Worm (Caenorhabditis elegans) whole organism, L4/young adult: ENCODE measurements around the gene nhr-132.

Experiments
- W03F9.2 ChIP-seq: fragments of 150-350 bp; optimal IDR thresholded peaks from 2 replicates; lab custom pipeline; 2014; ENCODE audit warnings: missing biosample characterization, missing genetic modification characterization
- dao-5 ChIP-seq: sonication (generic microtip); optimal IDR thresholded peaks from 2 replicates; lab custom pipeline; 2016; ENCODE audit warnings: missing genotype, missing genetic modification characterization, moderate library complexity, missing compliant biosample characterization
- him-1 ChIP-seq: sonication (generic microtip); optimal IDR thresholded peaks from 2 replicates; lab custom pipeline; 2016; ENCODE audit warnings: missing genotype, missing genetic modification reagents, missing genetic modification characterization, missing compliant biosample characterization

Gene nhr-132

ce11 chrV:534176-534575 lies at the start of gene nhr-132:
Gene nhr-132 (plus strand): TSS chrV:534446.
- TF ChIP-seq W03F9.2 (tag; lab: Kevin White, UChicago): no peak
- TF ChIP-seq dao-5 (tag; lab: Kevin White, UChicago): no peak
- TF ChIP-seq him-1 (tag; lab: Kevin White, UChicago): no peak

ce11 chrV:486684-487083 lies 47.6 kb upstream of the nhr-132 start, which contains the start of gene nhr-211:
Gene nhr-211 (plus strand): TSS chrV:486984.
- TF ChIP-seq him-1 (tag; lab: Kevin White, UChicago) (no peak), W03F9.2 (tag; lab: Kevin White, UChicago) (no peak), dao-5 (tag; lab: Kevin White, UChicago) (no peak)

- no peak for TF ChIP-seq dao-5 (tag; lab: Kevin White, UChicago)
- no peak for TF ChIP-seq W03F9.2 (tag; lab: Kevin White, UChicago)
- TF ChIP-seq him-1 (tag; lab: Kevin White, UChicago): no peak
Measured at ce11 chrV:487980-488379, 46.3 kb upstream of the nhr-132 start.

DNA sequence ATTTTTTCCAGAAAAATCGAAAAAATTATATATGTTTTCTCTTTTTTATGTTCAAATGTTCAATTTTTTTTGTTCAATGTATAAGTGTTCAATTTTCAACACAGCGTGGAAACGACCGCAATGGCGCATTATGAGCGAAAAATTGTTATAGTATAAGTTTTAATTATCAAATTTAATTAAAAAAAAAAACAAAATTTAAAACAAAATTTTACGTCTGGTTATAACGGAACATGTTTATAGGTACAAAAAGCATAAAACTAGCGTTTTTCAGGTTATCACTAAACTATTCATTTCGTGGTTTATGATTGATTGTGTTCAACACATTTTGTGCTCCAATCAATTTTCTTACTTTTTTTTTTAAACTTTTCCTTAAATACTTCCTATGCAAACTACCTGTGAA lies 44.9 kb upstream of the nhr-132 start, which contains the start of gene nhr-106:
Gene nhr-106 (plus strand): TSS at position 301 of the 400 bp plus-strand sequence.
- TF ChIP-seq dao-5 (tag; lab: Kevin White, UChicago): no peak
- TF ChIP-seq him-1 (tag; lab: Kevin White, UChicago): no peak
- TF ChIP-seq W03F9.2 (tag; lab: Kevin White, UChicago): no peak

- TF ChIP-seq dao-5 (tag; lab: Kevin White, UChicago) (no peak), W03F9.2 (tag; lab: Kevin White, UChicago) (no peak)
Measured at ce11 chrV:491432-491831, 42.8 kb upstream of the nhr-132 start, which contains the start of gene str-196. Gene str-196 (plus strand): TSS chrV:491732.

ce11 chrV:494284-494683 lies 40.0 kb upstream of the nhr-132 start, which contains the start of gene nhr-131:
Gene nhr-131 (plus strand): TSS chrV:494370.
- no peak for TF ChIP-seq him-1 (tag; lab: Kevin White, UChicago)
- TF ChIP-seq W03F9.2 (tag; lab: Kevin White, UChicago): no peak
- no peak for TF ChIP-seq dao-5 (tag; lab: Kevin White, UChicago)

DNA sequence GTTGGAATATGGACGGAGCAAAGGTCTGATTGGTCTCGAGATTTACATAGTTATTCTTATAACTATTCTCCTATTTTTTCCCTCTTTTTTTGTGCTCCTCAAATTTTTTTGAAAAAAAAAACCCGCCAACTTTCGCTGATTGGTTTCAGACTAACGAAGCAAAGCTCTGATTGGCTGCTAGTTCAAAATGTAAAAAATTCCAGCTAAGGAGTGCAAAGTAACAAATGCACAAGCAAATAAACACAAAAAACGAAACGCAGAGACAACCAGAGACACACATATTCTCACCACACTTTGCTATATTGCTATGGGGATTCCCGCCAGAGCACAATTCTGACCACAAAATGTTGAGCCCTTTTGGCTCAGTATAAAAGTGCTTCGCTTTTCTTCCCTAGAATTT lies 36.8 kb upstream of the nhr-132 start, which contains the start of gene T01G6.1:
Gene T01G6.1 (plus strand): TSS at position 301 of the 400 bp plus-strand sequence.
- TF ChIP-seq him-1 (tag; lab: Kevin White, UChicago): no peak
- no peak for TF ChIP-seq W03F9.2 (tag; lab: Kevin White, UChicago)
- TF ChIP-seq dao-5 (tag; lab: Kevin White, UChicago): no peak

DNA sequence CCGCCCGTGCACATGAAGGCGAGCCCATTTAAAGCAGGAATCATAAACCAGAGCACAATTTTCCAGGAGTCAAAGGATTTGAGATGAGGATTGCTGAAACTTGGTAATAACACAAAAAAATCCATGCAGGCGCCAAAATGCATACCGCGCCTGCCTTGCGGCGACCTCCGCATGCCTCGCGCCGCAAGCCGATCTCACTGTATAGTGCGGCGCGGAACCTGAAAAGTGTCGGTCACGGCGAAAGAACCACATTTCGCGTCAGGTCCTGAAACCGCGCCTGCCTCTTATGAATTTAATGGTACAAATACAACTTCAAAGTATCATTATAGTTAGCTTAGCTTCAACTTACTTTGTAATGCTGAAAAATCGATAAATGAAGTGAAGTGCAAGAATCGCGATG lies 33.7 kb upstream of the nhr-132 start:
- TF ChIP-seq W03F9.2 (tag; lab: Kevin White, UChicago): no peak
- no peak for TF ChIP-seq dao-5 (tag; lab: Kevin White, UChicago)
- no peak for TF ChIP-seq him-1 (tag; lab: Kevin White, UChicago)

DNA sequence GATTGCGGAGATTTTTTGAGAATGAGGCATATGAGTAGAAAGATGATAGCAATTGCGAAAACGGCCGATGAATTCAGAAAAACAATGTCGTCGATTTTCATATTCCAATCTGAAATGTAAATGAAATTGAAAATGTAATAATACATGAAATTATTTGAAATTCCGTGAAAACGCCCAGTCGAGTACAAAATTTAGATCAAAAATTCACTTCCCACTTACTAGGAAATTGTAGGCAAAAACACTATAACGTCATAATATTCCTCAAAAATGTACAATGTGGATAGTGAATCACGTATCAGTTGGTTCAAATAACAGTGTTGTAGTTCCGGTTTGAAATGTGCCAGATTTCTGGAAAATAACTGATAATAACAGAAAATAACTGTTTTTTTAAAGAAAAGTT lies 33.0 kb upstream of the nhr-132 start, which contains the start of gene str-256:
Gene str-256 (minus strand): TSS at position 101 of the 400 bp plus-strand sequence.
- TF ChIP-seq dao-5 (tag; lab: Kevin White, UChicago) (no peak), him-1 (tag; lab: Kevin White, UChicago) (no peak)

DNA sequence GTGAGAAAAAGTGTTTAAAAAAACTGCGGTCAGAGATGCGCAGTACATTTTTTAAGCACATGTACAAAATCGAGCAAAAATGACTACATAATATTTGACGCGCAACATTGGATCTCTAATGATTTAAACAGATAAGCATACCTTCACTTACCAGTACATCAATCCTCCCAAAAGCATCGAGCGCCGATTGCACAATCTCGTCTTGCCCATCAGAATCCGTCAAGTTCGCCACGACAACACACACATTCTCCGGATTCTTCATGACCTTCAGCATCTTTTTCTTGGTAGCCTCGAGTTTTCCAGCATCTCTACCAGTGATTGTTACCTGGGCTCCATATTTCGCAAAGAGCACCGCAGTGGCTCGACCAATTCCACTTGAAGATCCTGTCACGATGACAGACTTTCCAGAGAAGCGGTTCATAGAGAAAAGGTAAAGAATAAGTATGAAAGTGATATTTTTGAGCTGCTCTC lies 31.4 kb upstream of the nhr-132 start, which contains the start of gene T01G6.10:
Gene T01G6.10 (minus strand): TSS at position 421 of the 471 bp plus-strand sequence.
- TF ChIP-seq dao-5 (tag; lab: Kevin White, UChicago) (no peak), W03F9.2 (tag; lab: Kevin White, UChicago) (no peak), him-1 (tag; lab: Kevin White, UChicago) (no peak)

- TF ChIP-seq dao-5 (tag; lab: Kevin White, UChicago): no peak
- TF ChIP-seq him-1 (tag; lab: Kevin White, UChicago): no peak
- no peak for TF ChIP-seq W03F9.2 (tag; lab: Kevin White, UChicago)
Measured at ce11 chrV:503728-504127, 30.5 kb upstream of the nhr-132 start, which contains the start of gene srlf-35. Gene srlf-35 (plus strand): TSS chrV:504028.

DNA sequence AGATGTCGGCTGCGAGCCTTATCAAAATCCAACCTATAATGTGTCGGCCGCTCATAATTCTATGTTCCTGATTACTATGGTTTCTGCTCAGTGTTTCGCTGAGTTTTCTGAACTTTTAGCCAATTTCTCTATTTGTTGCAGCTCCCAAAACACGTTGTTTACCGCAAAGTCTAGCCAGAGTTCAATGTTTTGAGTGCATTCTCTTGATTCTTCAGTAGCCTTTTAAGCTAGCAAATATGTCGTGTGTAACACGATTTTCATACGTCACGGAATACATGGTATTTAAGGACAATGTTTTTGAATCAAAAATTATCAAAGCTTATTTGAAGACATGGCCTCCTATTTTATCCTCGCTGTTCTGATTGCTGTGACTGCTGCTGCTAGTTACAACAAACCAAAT lies 29.1 kb upstream of the nhr-132 start, which contains the start of gene srlf-19:
Gene srlf-19 (plus strand): TSS at position 301 of the 400 bp plus-strand sequence.
- TF ChIP-seq him-1 (tag; lab: Kevin White, UChicago) (no peak), dao-5 (tag; lab: Kevin White, UChicago) (no peak), W03F9.2 (tag; lab: Kevin White, UChicago) (no peak)

- TF ChIP-seq him-1 (tag; lab: Kevin White, UChicago): no peak
- TF ChIP-seq dao-5 (tag; lab: Kevin White, UChicago): no peak
- no peak for TF ChIP-seq W03F9.2 (tag; lab: Kevin White, UChicago)
Measured at ce11 chrV:512420-512819, 21.8 kb upstream of the nhr-132 start, which contains the start of gene srh-37. Gene srh-37 (minus strand): TSS chrV:512520.

DNA sequence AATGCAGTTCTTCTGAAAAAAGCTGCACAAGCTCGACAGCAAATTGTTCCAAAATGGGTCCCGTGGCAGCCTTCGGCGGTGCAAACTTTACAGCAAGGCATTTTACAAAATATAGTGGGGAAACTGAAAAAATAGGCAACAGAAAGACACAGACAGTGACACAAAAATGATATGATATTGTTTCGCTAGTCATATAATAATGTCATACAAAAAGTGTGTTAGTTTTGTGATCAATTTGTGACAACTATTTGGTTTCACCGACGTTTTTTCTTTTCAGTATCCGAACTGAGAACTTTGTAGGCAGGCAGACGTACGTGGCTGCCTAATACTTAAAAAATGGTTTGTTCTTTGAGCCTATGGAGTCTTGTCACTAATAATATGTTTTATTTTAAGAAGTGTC lies 14.8 kb upstream of the nhr-132 start, which contains the start of gene nhr-210:
Gene nhr-210 (minus strand): TSS at position 101 of the 400 bp plus-strand sequence.
- TF ChIP-seq dao-5 (tag; lab: Kevin White, UChicago) (no peak), him-1 (tag; lab: Kevin White, UChicago) (no peak), W03F9.2 (tag; lab: Kevin White, UChicago) (no peak)
